Fruit fly (Drosophila melanogaster) whole organism, embryonic: ENCODE measurements around the gene SKIP.

Experiments used
- B-H2 ChIP-seq: fragments of 200-800 bp; sonication (Bioruptor generic); optimal IDR thresholded peaks from 2 replicates; lab custom pipeline; 2018; ENCODE audit warnings: missing biosample characterization, mild to moderate bottlenecking, missing genetic modification characterization
- Bgb ChIP-seq: fragments of 200-800 bp; sonication (Bioruptor generic); IDR thresholded peaks from 2 replicates; pipeline ENCODE4 v1.3.6; 2022; ENCODE audit warnings: missing biosample characterization, missing genetic modification characterization; ENCODE audit not compliant: partially characterized antibody
- CG10267 ChIP-seq: fragments of 200-800 bp; sonication (Bioruptor generic); optimal IDR thresholded peaks from 2 replicates; lab custom pipeline; 2018; ENCODE audit warnings: missing biosample characterization, mild to moderate bottlenecking, missing genetic modification characterization, moderate library complexity
- CG11504 ChIP-seq: fragments of 200-800 bp; sonication (Bioruptor generic); optimal IDR thresholded peaks from 3 replicates; lab custom pipeline; 2019; ENCODE audit warnings: missing biosample characterization, mild to moderate bottlenecking, missing genetic modification characterization, moderate library complexity
- CG12071 ChIP-seq: fragments of 200-800 bp; sonication (Bioruptor generic); optimal IDR thresholded peaks from 3 replicates; lab custom pipeline; 2018; ENCODE audit warnings: missing biosample characterization, mild to moderate bottlenecking, missing genetic modification characterization
- CG12299 ChIP-seq: fragments of 200-800 bp; sonication (Bioruptor generic); optimal IDR thresholded peaks from 2 replicates; lab custom pipeline; 2018; ENCODE audit warnings: missing biosample characterization, mild to moderate bottlenecking, missing genetic modification characterization
- CG12659 ChIP-seq: fragments of 200-800 bp; sonication (Bioruptor generic); optimal IDR thresholded peaks from 3 replicates; lab custom pipeline; 2017; ENCODE audit warnings: mild to moderate bottlenecking, missing biosample characterization, missing genetic modification reagents, missing genetic modification characterization
- CG13424 ChIP-seq: fragments of 200-800 bp; sonication (Bioruptor generic); optimal IDR thresholded peaks from 2 replicates; lab custom pipeline; 2019; ENCODE audit warnings: missing biosample characterization, mild to moderate bottlenecking, missing genetic modification characterization, moderate library complexity
- CG13624 ChIP-seq: fragments of 200-800 bp; sonication (Bioruptor generic); optimal IDR thresholded peaks from 2 replicates; lab custom pipeline; 2016; ENCODE audit warnings: missing biosample characterization, missing genetic modification characterization
- CG17385 ChIP-seq: fragments of 200-800 bp; sonication (Bioruptor generic); optimal IDR thresholded peaks from 3 replicates; lab custom pipeline; 2018; ENCODE audit warnings: missing biosample characterization, mild to moderate bottlenecking, missing genetic modification characterization
- CG17568 ChIP-seq: fragments of 200-800 bp; sonication (Bioruptor generic); optimal IDR thresholded peaks from 2 replicates; lab custom pipeline; 2018; ENCODE audit warnings: missing biosample characterization, mild to moderate bottlenecking, missing genetic modification characterization, moderate library complexity
- CG17612 ChIP-seq: fragments of 200-800 bp; sonication (Bioruptor generic); IDR thresholded peaks from 2 replicates; pipeline ENCODE4 v1.3.6; 2022; ENCODE audit warnings: missing biosample characterization, missing genetic modification characterization
- CG1832 ChIP-seq: fragments of 200-800 bp; sonication (Bioruptor generic); optimal IDR thresholded peaks from 2 replicates; lab custom pipeline; 2017; ENCODE audit warnings: missing biosample characterization, mild to moderate bottlenecking, missing genetic modification characterization, inconsistent platforms
- CG18599 ChIP-seq: fragments of 200-800 bp; sonication (Bioruptor generic); optimal IDR thresholded peaks from 3 replicates; lab custom pipeline; 2017; ENCODE audit warnings: missing biosample characterization, missing genetic modification characterization, mild to moderate bottlenecking, moderate library complexity, missing genetic modification reagents
- CG30403 ChIP-seq: fragments of 200-800 bp; sonication (Bioruptor generic); optimal IDR thresholded peaks from 3 replicates; lab custom pipeline; 2016; ENCODE audit warnings: missing biosample characterization, missing genetic modification characterization
- CG30431 ChIP-seq: fragments of 200-800 bp; sonication (Bioruptor generic); optimal IDR thresholded peaks from 2 replicates; lab custom pipeline; 2017; ENCODE audit warnings: missing biosample characterization, missing genetic modification characterization
- CG31224 ChIP-seq: fragments of 200-800 bp; sonication (Bioruptor generic); IDR thresholded peaks from 2 replicates; pipeline ENCODE4 v1.3.6; 2022; ENCODE audit warnings: missing biosample characterization, missing genetic modification characterization
- CG32532 ChIP-seq: fragments of 200-800 bp; sonication (Bioruptor generic); IDR thresholded peaks from 2 replicates; pipeline ENCODE4 v1.3.6; 2022; ENCODE audit warnings: missing biosample characterization, missing genetic modification characterization
- CG33557 ChIP-seq: fragments of 200-800 bp; sonication (Bioruptor generic); optimal IDR thresholded peaks from 2 replicates; lab custom pipeline; 2019; ENCODE audit warnings: missing biosample characterization, mild to moderate bottlenecking, missing genetic modification characterization, moderate library complexity
- CG4404 ChIP-seq: fragments of 200-800 bp; sonication (Bioruptor generic); IDR thresholded peaks from 2 replicates; pipeline ENCODE4 v1.3.6; 2022; ENCODE audit warnings: missing biosample characterization, missing genetic modification characterization
- CG4424 ChIP-seq: fragments of 200-800 bp; sonication (Bioruptor generic); optimal IDR thresholded peaks from 3 replicates; lab custom pipeline; 2016; ENCODE audit warnings: missing biosample characterization, missing genetic modification characterization
- CG4707 ChIP-seq: fragments of 200-800 bp; sonication (Bioruptor generic); optimal IDR thresholded peaks from 2 replicates; lab custom pipeline; 2018; ENCODE audit warnings: missing biosample characterization, mild to moderate bottlenecking, missing genetic modification characterization, moderate library complexity
- CG6854 ChIP-seq: fragments of 200-800 bp; sonication (Bioruptor generic); optimal IDR thresholded peaks from 3 replicates; lab custom pipeline; 2017; ENCODE audit warnings: missing biosample characterization, mild to moderate bottlenecking, missing genetic modification characterization
- CG9797 ChIP-seq: fragments of 200-800 bp; sonication (Bioruptor generic); optimal IDR thresholded peaks from 3 replicates; lab custom pipeline; 2018; ENCODE audit warnings: missing biosample characterization, mild to moderate bottlenecking, missing genetic modification characterization
- Camta ChIP-seq: fragments of 200-800 bp; sonication (Bioruptor generic); optimal IDR thresholded peaks from 2 replicates; lab custom pipeline; 2016; ENCODE audit warnings: missing biosample characterization, missing genetic modification characterization
- D ChIP-seq, 2 experiments: fragments of 200-800 bp in 1 of 2; fragments of >200 bp in 1 of 2; sonication (Bioruptor generic) in 1 of 2; optimal IDR thresholded peaks; 2 replicates in 1 of 2; 3 replicates in 1 of 2; lab custom pipeline; 2017; ENCODE audit warnings: mild to moderate bottlenecking in 1 of 2, missing biosample characterization in 1 of 2, missing genetic modification characterization in 1 of 2, missing genetic modification reagents in 1 of 2
- D19B ChIP-seq: fragments of 200-800 bp; sonication (Bioruptor generic); optimal IDR thresholded peaks from 2 replicates; lab custom pipeline; 2017; ENCODE audit warnings: missing biosample characterization, mild to moderate bottlenecking, missing genetic modification characterization
- Dip3 ChIP-seq: fragments of 200-800 bp; sonication (Bioruptor generic); optimal IDR thresholded peaks from 3 replicates; lab custom pipeline; 2016; ENCODE audit warnings: missing biosample characterization, missing genetic modification characterization
- Dll ChIP-seq: fragments of 200-800 bp; sonication (Bioruptor generic); IDR thresholded peaks from 4 replicates; pipeline ENCODE4 v1.3.6; 2022; ENCODE audit warnings: missing biosample characterization, missing genetic modification characterization; ENCODE audit not compliant: partially characterized antibody
- Opbp ChIP-seq: fragments of 200-800 bp; sonication (Bioruptor generic); IDR thresholded peaks from 3 replicates; pipeline ENCODE4 v1.3.6; 2022; ENCODE audit warnings: missing biosample characterization, missing genetic modification characterization; ENCODE audit not compliant: partially characterized antibody
- Optix ChIP-seq: fragments of 200-800 bp; sonication (Bioruptor generic); IDR thresholded peaks from 3 replicates; pipeline ENCODE4 v1.3.6; 2022; ENCODE audit warnings: missing biosample characterization, missing genetic modification characterization
- Rx ChIP-seq: fragments of 200-800 bp; sonication (Bioruptor generic); IDR thresholded peaks from 2 replicates; pipeline ENCODE4 v1.3.6; 2022; ENCODE audit warnings: missing biosample characterization, missing genetic modification characterization
- bab2 ChIP-seq: fragments of 200-800 bp; sonication (Bioruptor generic); optimal IDR thresholded peaks from 2 replicates; lab custom pipeline; 2016; ENCODE audit warnings: missing biosample characterization, missing genetic modification characterization
- bowl ChIP-seq: fragments of 200-800 bp; sonication (Bioruptor generic); IDR thresholded peaks from 2 replicates; pipeline ENCODE4 v1.3.6; 2022; ENCODE audit warnings: missing biosample characterization, missing genetic modification characterization
- br ChIP-seq: fragments of >200 bp; optimal IDR thresholded peaks from 2 replicates; lab custom pipeline; 2017
- bsh ChIP-seq, 2 experiments: fragments of 200-800 bp; sonication (Bioruptor generic); optimal IDR thresholded peaks; 2 replicates each; lab custom pipeline; 2017 to 2018; ENCODE audit warnings: mild to moderate bottlenecking in 2 of 2, missing biosample characterization in 2 of 2, missing genetic modification characterization in 2 of 2, moderate library complexity in 1 of 2
- cad ChIP-seq: fragments of >200 bp; optimal IDR thresholded peaks from 2 replicates; lab custom pipeline; 2017; ENCODE audit warnings: missing biosample characterization, missing genetic modification characterization
- caup ChIP-seq: fragments of 200-800 bp; sonication (Bioruptor generic); optimal IDR thresholded peaks from 3 replicates; lab custom pipeline; 2017; ENCODE audit warnings: missing biosample characterization, mild to moderate bottlenecking, missing genetic modification characterization, moderate library complexity; ENCODE audit not compliant: severe bottlenecking
- dm ChIP-seq: fragments of 200-800 bp; sonication (Bioruptor generic); optimal IDR thresholded peaks from 3 replicates; lab custom pipeline; 2016; ENCODE audit warnings: missing biosample characterization, missing genetic modification characterization
- fu2 ChIP-seq: fragments of 200-800 bp; sonication (Bioruptor generic); optimal IDR thresholded peaks from 2 replicates; lab custom pipeline; 2016; ENCODE audit warnings: missing biosample characterization, missing genetic modification characterization
- lola ChIP-seq, 3 experiments: fragments of >200 bp in 2 of 3; fragments of 200-800 bp in 1 of 3; sonication (Bioruptor generic) in 1 of 3; optimal IDR thresholded peaks; 2 replicates each; lab custom pipeline; 2017 to 2019; ENCODE audit warnings: missing biosample characterization in 3 of 3, missing genetic modification characterization in 3 of 3, mild to moderate bottlenecking in 1 of 3, moderate library complexity in 1 of 3
- nerfin-1 ChIP-seq: fragments of 200-800 bp; sonication (Bioruptor generic); optimal IDR thresholded peaks from 3 replicates; lab custom pipeline; 2019; ENCODE audit warnings: missing biosample characterization, mild to moderate bottlenecking, missing genetic modification characterization, moderate library complexity
- pb ChIP-seq: fragments of 200-800 bp; sonication (Bioruptor generic); optimal IDR thresholded peaks from 3 replicates; lab custom pipeline; 2016; ENCODE audit warnings: missing biosample characterization, missing genetic modification characterization
- pum ChIP-seq: fragments of 200-800 bp; sonication (Bioruptor generic); optimal IDR thresholded peaks from 2 replicates; lab custom pipeline; 2016; ENCODE audit warnings: missing biosample characterization, missing genetic modification characterization
- ro ChIP-seq: fragments of 200-800 bp; sonication (Bioruptor generic); IDR thresholded peaks from 2 replicates; pipeline ENCODE4 v1.3.6; 2022; ENCODE audit warnings: missing biosample characterization, missing genetic modification characterization
- sima ChIP-seq: fragments of 200-800 bp; sonication (Bioruptor generic); optimal IDR thresholded peaks from 2 replicates; lab custom pipeline; 2016; ENCODE audit warnings: missing biosample characterization, missing genetic modification characterization
- sisA ChIP-seq: fragments of 200-800 bp; sonication (Bioruptor generic); IDR thresholded peaks from 2 replicates; pipeline ENCODE4 v1.3.6; 2022; ENCODE audit warnings: missing biosample characterization, missing genetic modification characterization
- sob ChIP-seq: fragments of 200-800 bp; sonication (Bioruptor generic); IDR thresholded peaks from 2 replicates; pipeline ENCODE4 v1.3.6; 2022; ENCODE audit warnings: missing biosample characterization, missing genetic modification characterization
- stwl ChIP-seq: fragments of 200-800 bp; sonication (Bioruptor generic); optimal IDR thresholded peaks from 3 replicates; lab custom pipeline; 2018; ENCODE audit warnings: missing biosample characterization, mild to moderate bottlenecking, missing genetic modification characterization, moderate library complexity
- twi ChIP-seq: fragments of 200-800 bp; optimal IDR thresholded peaks from 2 replicates; lab custom pipeline; 2019; ENCODE audit warnings: missing biosample characterization, mild to moderate bottlenecking, missing genetic modification characterization, moderate library complexity

SKIP gene

dm6 chr3R:22121220-22121619 is 12.4 kb upstream of the SKIP start (continued):
- TF ChIP-seq sima (GFP tag; lab: Kevin White, UChicago) = no peak
- no peak for TF ChIP-seq Bgb
- TF ChIP-seq CG13424 = peak; percentile 67
- TF ChIP-seq br (lab: Kevin White, UChicago) = no peak
- TF ChIP-seq cad (GFP tag; lab: Kevin White, UChicago) = no peak
- TF ChIP-seq Dll = no peak
- TF ChIP-seq CG12071 (GFP tag; lab: Kevin White, UChicago) = peak; percentile 69
- TF ChIP-seq Opbp (GFP tag; lab: Robert Waterston, UW) = no peak
- TF ChIP-seq pb (GFP tag; lab: Kevin White, UChicago) = no peak
- TF ChIP-seq CG30403 (GFP tag; lab: Kevin White, UChicago) = peak; percentile 69
- TF ChIP-seq CG4424 = peak; percentile 41
- no peak for TF ChIP-seq CG17612 (GFP tag; lab: Robert Waterston, UW)
- TF ChIP-seq CG4404 = peak; percentile 52
- no peak for TF ChIP-seq CG30431 (GFP tag; lab: Kevin White, UChicago)
- no peak for TF ChIP-seq pum (GFP tag; lab: Kevin White, UChicago)
- peak; percentile 79 for TF ChIP-seq sob
- peak; percentile 33 for TF ChIP-seq CG10267 (tag; lab: Kevin White, UChicago)
- peak; percentile 18 for TF ChIP-seq Dip3 (GFP tag; lab: Kevin White, UChicago)
- no peak for TF ChIP-seq bsh (GFP tag; optimal IDR thresholded peaks at IDR 0.05; lab: Kevin White, UChicago)
- TF ChIP-seq CG1832 (GFP tag; lab: Kevin White, UChicago) = no peak
- TF ChIP-seq CG4707 (GFP tag; lab: Kevin White, UChicago) = no peak
- no peak for TF ChIP-seq lola (GFP tag; optimal IDR thresholded peaks at IDR 0.05; lab: Kevin White, UChicago)
- TF ChIP-seq D19B (GFP tag; lab: Kevin White, UChicago) = peak; percentile 14
- TF ChIP-seq CG13624 = peak; percentile 42
- peak; percentile 92 for TF ChIP-seq CG32532 (GFP tag; lab: Robert Waterston, UW)
- peak; percentile 62 for TF ChIP-seq CG18599 (GFP tag; lab: Kevin White, UChicago)
- peak; percentile 9 for TF ChIP-seq CG12299 (tag; lab: Kevin White, UChicago)
- TF ChIP-seq Camta (GFP tag; lab: Kevin White, UChicago) = peak; percentile 18
- no peak for TF ChIP-seq Optix
- peak; percentile 54 for TF ChIP-seq bab2
- no peak for TF ChIP-seq bowl (GFP tag; lab: Robert Waterston, UW)
- no peak for TF ChIP-seq sisA (GFP tag; lab: Robert Waterston, UW)
- no peak for TF ChIP-seq D (optimal IDR thresholded peaks at IDR 0.05; lab: Kevin White, UChicago)
- TF ChIP-seq D (GFP tag; optimal IDR thresholded peaks at IDR 0.05; lab: Kevin White, UChicago) = no peak
- no peak for TF ChIP-seq nerfin-1 (tag; lab: Kevin White, UChicago)
- TF ChIP-seq CG17568 (GFP tag; lab: Kevin White, UChicago) = peak; percentile 37
- no peak for TF ChIP-seq CG9797 (GFP tag; lab: Kevin White, UChicago)
- peak; percentile 51 for TF ChIP-seq CG12659 (GFP tag; lab: Kevin White, UChicago)
- TF ChIP-seq ro = no peak
- no peak for TF ChIP-seq stwl (tag; lab: Kevin White, UChicago)
- 0 out of 2 replicates have a peak, but pooled peaks have one; percentile 27 for TF ChIP-seq Rx
- peak; percentile 63; the same call in 1 of the 2 replicates for TF ChIP-seq CG31224 (GFP tag; lab: Robert Waterston, UW)
- no peak for TF ChIP-seq fu2 (GFP tag; lab: Kevin White, UChicago)
- TF ChIP-seq B-H2 = peak; percentile 44
- TF ChIP-seq CG33557 = no peak
- TF ChIP-seq dm = no peak
- TF ChIP-seq caup (GFP tag; lab: Kevin White, UChicago) = peak; percentile 77
- peak; percentile 72 for TF ChIP-seq CG11504 (tag; lab: Kevin White, UChicago)
- TF ChIP-seq twi (tag; lab: Kevin White, UChicago) = peak; percentile 41
- peak; percentile 50 for TF ChIP-seq CG17385 (GFP tag; lab: Kevin White, UChicago)
- TF ChIP-seq CG6854 (GFP tag; lab: Kevin White, UChicago) = peak; percentile 49
